Fruit fly (Drosophila melanogaster): ENCODE measurements around the gene CG3862.

The CG3862 gene

DNA sequence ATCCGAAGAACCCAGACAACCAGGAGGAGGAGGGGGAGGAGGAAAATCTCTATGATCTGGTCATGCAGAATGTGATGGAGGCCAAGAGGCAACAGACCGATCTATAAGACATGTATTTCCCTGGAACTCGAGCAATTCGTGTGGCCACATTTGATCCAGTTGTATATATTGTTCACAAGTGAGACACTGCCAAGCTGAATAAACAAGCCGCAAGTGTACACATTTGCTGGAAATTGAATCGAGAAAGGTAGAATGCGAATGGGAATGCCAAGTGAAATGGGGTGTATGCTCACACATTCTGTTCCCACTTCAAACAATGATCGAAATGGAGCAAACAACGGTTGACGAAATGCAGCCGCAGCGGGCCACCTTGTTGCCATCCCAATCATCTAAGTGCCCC, 30.3 kb upstream of the CG3862 start:
- TF ChIP-seq CG8478 (optimal IDR thresholded peaks at IDR 0.05) (no peak), CTCF (optimal IDR thresholded peaks at IDR 0.05) (no peak)

DNA sequence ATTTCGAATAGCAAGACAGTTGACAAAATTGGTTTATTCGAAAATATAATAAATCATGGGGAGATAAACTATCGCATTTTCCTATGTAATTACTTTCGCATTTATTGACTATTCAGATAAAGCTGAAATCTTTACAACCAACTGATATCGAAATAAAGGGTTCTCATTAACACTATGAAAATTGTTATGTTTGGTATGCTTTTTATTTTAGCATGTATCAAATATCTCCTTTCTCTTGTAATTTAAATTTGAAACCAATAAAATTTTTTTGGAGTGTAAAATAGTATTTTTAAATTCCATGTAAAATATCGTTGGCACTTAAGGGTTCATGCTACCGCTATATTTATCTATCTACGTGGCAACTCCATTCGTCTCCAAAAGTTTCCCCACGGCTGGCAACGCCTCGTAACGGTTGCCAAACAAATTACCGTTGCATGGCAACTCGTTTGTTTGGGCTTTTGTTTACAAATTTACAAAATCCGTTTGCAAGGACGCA, 29.4 kb upstream of the CG3862 start, which contains the start of gene CG13949:
Gene CG13949, plus strand, starts transcription at position 286 of the 496 bp plus-strand sequence.
- TF ChIP-seq CTCF (optimal IDR thresholded peaks at IDR 0.05) = peak; percentile 59 to 78
- no peak for TF ChIP-seq CG8478 (optimal IDR thresholded peaks at IDR 0.05)

DNA sequence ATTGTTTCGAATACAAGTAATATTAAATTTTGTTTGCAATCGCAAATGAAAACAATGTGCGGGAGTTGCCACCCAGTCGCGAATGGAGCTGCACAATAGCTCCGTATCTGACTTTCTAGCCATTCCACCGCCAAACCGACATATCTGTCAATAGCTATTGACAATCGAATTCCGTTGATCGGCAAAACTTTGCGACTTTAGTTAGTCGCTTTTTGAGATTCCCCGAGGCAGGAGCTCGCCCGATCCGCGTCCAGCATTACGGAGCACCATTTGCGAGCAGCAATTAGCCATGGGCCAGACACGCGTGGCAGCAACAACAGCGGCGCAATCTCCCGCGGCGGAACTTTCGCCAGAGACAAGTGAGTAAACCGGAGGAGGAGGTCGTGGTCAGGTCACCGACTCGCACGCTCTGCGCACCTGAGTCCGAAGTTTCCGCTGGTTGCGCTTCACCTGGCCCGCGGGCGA, 27.0 kb upstream of the CG3862 start, which contains the start of the genes CG4291 and kraken:
Gene CG4291, minus strand, starts transcription at position 84 of the 465 bp plus-strand sequence.
Gene kraken, plus strand, starts transcription at position 122 of the 465 bp plus-strand sequence.
- TF ChIP-seq CTCF (optimal IDR thresholded peaks at IDR 0.05) (peak in 1 of 2 experiments; percentile 39), CG8478 (optimal IDR thresholded peaks at IDR 0.05) (no peak)

DNA sequence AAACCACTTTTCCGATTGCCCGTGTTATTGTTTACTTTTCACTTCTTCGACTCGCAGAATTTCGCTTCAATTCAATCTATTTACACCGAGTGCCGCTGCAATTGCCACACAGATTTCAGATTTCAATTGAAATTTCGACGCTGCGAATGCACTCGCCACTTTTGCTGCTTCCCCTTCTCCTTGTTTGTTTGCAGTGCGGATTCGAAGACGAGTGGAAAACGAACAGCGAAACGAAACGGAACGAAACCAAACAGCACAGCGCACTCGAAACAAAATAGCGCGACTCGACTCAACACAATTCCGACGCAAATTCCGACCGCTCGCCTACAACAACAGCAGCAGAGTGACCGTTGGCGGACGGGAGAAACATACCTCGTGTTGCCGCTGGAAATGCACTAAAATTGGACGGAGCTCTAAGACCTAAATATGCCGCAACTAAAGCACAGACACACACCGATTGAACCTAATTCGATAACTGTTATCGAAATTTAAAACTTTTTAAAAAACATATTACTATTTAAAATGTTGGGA, 25.1 kb upstream of the CG3862 start, which contains the start of gene drongo:
Gene drongo, minus strand, starts transcription at position 345 of the 531 bp plus-strand sequence.
- TF ChIP-seq CG8478 (optimal IDR thresholded peaks at IDR 0.05) (no peak), CTCF (optimal IDR thresholded peaks at IDR 0.05) (peak; percentile 41 to 49)

DNA sequence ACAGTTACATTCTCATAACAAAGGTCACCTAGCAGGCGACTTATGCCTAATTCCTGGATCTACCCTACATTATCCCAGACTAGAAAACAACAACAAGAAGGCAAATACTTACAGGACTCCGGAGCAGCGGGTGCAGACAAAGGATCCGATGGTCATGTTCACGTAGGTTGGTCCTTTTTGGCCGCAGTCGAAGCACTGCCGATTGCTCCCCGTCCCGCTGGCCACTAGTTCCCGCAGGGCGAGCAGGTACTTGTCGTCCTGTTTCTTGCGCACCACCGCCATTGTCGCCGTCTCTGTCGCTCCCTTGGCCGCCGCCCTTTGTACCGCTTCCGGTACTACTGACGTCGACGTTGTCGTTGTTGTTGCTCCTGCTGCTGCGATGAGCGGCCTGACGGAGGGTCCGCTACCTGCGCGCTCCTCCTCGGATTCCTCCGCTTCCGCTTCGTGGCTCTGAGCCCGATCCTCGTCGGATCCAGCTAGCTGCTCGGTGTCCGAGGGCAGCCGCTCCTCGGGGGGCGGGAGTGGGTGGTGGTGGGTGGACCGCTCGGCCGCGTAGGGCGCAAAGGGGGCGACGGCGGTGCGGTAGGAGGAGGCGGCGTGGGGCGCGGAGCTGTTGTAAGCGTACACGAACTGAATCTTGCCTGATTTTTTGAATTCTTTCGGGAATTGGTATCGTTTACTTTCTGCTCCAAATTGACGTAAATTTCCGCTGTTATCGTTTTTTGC, 24.3 kb upstream of the CG3862 start:
- TF ChIP-seq CTCF (optimal IDR thresholded peaks at IDR 0.05) = no peak
- no peak for TF ChIP-seq CG8478 (optimal IDR thresholded peaks at IDR 0.05)

DNA sequence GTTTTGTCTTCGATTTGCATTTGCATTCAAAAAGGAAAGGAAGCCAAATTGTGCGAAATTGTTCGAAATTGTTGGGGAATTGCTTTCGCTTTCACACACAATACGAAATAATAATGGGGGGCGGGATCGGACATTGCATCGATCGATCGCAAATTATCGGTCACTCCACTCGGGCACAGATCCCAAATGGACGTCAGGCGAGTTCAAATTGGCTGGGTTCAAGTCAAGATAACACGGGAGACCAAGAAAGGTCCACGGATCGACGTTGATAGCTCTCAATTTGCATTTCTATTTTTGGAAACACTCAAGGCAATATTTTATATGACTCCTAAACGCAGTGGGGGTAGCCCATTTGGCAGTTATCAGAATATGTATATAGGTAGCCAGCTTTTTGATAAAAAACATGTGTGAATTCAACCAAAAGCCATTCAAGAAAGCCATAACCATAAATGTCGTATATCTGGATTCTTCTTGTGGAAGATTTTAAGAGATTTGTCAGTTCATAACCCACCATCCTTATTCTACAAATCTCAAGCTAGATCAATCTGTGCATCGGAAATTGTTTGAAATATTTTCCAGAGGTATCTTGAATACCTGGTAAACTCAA, 23.6 kb upstream of the CG3862 start:
- TF ChIP-seq CTCF (optimal IDR thresholded peaks at IDR 0.05) = no peak
- TF ChIP-seq CG8478 (optimal IDR thresholded peaks at IDR 0.05) = no peak

DNA sequence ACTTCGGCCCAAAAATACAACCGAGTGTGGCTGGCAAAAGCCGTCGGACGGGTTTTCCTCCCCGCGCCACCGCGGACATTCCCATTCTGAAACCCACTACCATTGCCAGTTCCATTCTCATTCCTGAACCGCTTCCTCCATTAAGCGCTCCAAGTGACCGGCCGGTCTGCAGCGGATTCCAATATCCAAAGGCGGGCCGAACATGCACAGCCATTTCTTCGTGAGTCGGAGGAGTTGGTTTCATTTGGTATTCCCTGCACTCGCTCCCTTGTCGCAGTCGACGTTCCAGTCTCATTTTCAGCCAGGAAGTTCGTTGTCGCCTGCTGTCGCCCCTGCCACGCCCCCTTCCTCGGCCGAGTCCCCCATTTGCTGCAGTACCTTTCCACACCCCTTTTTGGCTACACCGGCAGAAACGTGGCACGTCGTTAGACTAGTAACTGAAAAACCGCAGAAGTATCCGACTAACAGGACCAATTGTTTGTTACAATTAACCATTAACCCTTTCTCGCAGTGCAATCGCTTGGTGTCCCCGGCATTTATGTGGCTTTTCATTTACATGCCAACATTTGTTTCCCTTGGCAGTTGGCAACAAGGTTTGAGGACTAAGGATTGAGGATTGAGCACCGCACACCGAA, 22.4 kb upstream of the CG3862 start:
- TF ChIP-seq CTCF (optimal IDR thresholded peaks at IDR 0.05) (no peak), CG8478 (optimal IDR thresholded peaks at IDR 0.05) (no peak)

DNA sequence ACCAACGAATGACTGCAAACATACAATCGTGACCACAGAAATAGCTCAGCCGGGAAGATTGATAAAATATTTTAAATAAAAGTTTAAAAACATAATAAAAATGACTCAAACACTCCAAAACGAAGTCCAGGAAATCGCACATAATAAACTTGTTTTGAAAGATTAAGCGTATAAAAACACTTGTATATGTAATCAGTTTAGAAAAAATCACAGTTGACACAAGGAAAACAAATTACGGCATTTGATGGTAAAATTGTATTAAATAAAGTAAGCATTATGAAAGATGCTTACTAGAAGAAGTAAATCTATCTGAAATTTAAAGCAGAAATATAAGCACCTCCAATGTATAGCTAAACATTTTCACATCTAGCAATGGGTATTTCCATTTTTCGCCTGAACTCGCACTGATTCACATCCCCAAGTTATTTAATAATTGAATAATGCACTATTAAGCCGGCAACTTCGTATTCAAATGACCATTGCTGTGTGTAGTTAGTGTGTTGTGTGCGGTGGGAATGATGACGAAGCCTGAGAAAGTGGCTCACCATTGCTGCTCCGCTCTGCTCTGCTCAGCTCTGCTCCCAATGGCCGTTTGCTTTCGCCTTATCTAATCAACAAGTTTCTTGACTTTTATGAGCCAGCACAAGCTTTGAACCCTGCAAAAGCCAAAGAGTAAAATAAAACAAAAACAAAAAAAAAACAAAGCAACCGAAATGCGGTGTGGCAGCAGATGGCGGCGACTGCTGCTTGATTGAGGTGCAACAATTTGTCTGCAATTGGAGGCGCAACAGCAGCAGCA, 21.7 kb upstream of the CG3862 start:
- TF ChIP-seq CG8478 (optimal IDR thresholded peaks at IDR 0.05) (no peak), CTCF (optimal IDR thresholded peaks at IDR 0.05) (no peak)

DNA sequence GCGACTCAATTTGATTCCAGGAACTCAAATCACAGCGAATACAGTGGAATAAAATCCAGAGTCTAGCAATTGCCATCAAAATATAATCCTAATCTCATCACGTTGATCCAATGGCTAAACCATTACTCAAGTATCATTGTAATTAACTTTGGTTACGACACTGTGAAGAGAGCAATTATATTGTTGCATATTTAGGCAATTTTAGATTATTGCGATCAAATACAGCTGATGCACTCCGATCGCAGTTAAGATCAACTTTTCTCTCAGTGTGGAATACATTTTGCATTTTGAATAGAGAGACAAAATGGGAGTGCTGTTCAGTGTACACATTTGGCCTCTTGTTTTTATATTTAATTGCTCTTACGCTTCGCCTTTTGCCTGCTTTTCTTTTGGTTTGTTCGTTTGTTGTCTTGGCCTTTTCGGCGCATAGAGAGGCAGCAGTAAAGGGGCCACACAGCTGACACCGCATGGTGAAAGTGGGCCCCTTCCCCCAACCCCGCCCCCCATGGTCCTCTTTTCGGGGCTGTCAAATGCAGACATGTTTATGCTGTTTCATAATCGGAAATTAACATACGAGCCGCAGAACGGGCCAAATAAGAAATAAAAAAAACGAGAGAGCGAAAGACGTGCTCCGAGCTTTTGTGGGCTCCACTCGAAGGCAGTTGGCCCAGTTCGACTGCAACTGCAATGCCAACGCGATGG, 20.7 kb upstream of the CG3862 start:
- TF ChIP-seq CG8478 (optimal IDR thresholded peaks at IDR 0.05) (no peak), CTCF (optimal IDR thresholded peaks at IDR 0.05) (no peak)

DNA sequence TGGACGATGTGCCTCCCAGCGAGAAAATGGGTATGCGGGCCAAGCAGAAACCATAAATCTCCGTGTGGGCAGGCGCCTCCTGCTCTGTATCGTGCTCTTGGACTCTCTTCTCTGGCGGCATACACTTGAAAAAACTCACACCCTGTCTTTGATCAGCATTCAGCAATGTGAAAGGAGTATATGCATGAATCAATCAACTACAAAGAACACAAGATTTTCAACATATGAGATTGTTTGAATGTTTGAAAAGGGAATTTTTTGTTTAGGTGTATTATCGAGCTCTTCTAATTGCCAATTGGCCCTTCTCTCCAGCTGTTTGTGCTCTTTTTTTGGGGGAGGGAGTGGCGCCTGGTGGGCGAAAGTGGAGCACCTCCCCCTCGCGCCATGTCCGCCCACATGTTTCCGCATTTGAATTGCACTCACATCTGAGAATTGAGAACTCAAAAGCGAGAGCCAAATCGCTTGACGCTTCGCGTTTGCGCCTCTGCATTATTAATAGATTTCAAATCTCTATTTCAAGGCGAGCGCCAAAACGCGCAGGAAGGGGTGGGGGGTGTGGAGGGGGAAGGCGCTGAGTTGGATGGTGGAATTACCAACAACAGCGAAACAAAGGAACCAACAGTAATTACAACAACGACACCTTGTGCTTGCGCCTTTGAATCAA, 19.8 kb upstream of the CG3862 start:
- TF ChIP-seq CTCF (optimal IDR thresholded peaks at IDR 0.05) = no peak
- no peak for TF ChIP-seq CG8478 (optimal IDR thresholded peaks at IDR 0.05)

DNA sequence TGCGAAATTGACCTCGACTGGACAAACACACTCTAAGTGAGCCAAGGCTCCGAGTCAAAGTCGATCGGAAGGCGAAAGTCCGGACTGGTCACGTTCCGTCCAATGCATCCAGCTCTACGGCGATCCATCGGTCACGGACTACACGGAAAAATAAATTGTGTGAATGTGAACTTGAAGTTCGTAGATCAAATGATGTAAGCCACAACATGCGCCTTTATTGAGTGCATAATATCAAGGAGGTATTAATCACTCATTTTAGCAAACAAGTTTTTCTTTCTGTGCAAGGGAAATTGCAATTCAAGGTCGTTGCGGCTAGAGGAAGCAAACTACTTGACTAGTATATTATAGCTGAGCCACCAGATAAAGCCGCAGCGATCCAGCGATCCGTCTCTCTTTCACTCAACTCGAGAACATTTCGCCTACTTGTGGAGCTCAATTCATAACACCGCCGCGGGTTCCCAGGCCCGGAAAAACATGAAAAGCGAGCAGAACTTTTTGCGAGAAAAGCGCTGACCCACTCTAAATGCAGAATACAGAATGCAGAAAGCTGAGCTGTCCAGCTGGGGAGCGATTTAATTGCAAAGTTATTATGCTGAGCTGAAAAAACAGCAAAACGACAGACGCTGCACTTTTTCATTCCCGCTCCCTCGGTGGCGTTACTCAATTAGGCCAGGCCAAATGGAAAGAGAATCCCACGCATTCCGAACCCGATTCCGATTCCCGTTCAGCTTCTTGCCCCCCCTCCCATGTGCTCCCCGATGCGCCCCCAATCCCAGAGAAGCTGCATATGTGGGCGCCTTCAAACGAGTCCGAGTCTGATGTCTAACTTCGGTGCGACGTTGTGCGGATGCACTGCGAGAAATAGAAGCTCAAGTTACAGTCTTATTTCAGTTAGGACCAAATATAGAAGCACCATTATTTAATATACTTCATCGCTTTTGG, 18.5 kb upstream of the CG3862 start:
- TF ChIP-seq CTCF (optimal IDR thresholded peaks at IDR 0.05) (no peak), CG8478 (optimal IDR thresholded peaks at IDR 0.05) (no peak)

DNA sequence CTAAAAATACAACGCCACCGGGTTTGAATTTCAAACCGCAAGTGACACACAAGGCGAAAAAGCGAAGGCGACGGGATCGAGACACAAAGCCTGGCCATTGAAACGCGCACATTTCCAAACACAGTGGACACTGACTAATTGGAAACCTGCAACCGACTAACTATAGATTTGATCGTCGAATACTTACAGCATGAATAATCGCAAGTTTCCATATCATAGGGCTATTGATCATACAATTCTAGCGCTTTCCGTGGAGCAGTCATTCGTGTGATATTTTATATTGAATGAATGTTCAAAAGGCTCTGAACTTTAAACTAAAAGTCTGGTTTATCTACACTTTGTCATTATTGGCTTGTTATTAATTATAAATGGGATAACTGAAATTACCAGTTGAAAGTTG, 17.6 kb upstream of the CG3862 start:
- TF ChIP-seq CTCF (optimal IDR thresholded peaks at IDR 0.05) (no peak), CG8478 (optimal IDR thresholded peaks at IDR 0.05) (no peak)
